Fruit fly (Drosophila melanogaster) whole organism, embryonic: ENCODE results near the gene Ent3.

Experiments used
- Awh ChIP-seq: fragments of 200-800 bp; sonication (Bioruptor generic); IDR thresholded peaks from 2 replicates; pipeline ENCODE4, ENCODE4 v1.3.6; 2022; ENCODE audit warnings: missing biosample characterization, missing genetic modification characterization
- Bgb ChIP-seq: fragments of 200-800 bp; sonication (Bioruptor generic); IDR thresholded peaks from 2 replicates; pipeline ENCODE4 v1.3.6; 2022; ENCODE audit warnings: missing biosample characterization, missing genetic modification characterization; ENCODE audit not compliant: partially characterized antibody
- CG10543 ChIP-seq: fragments of 200-800 bp; sonication (Bioruptor generic); optimal IDR thresholded peaks from 3 replicates; lab custom pipeline; 2017; ENCODE audit warnings: missing biosample characterization, mild to moderate bottlenecking, missing genetic modification characterization, moderate library complexity
- CG12071 ChIP-seq: fragments of 200-800 bp; sonication (Bioruptor generic); optimal IDR thresholded peaks from 3 replicates; lab custom pipeline; 2018; ENCODE audit warnings: missing biosample characterization, mild to moderate bottlenecking, missing genetic modification characterization
- CG12236 ChIP-seq: fragments of 200-800 bp; sonication (Bioruptor generic); optimal IDR thresholded peaks from 2 replicates; lab custom pipeline; 2016; ENCODE audit warnings: missing biosample characterization, missing genetic modification characterization
- CG13123 ChIP-seq: fragments of 200-800 bp; sonication (Bioruptor generic); optimal IDR thresholded peaks from 2 replicates; lab custom pipeline; 2016; ENCODE audit warnings: missing biosample characterization, missing genetic modification characterization
- CG16779 ChIP-seq: fragments of 200-800 bp; sonication (Bioruptor generic); IDR thresholded peaks from 2 replicates; pipeline ENCODE4 v1.3.6; 2022; ENCODE audit warnings: missing biosample characterization, missing genetic modification characterization
- CG17385 ChIP-seq: fragments of 200-800 bp; sonication (Bioruptor generic); optimal IDR thresholded peaks from 3 replicates; lab custom pipeline; 2018; ENCODE audit warnings: missing biosample characterization, mild to moderate bottlenecking, missing genetic modification characterization
- CG17568 ChIP-seq: fragments of 200-800 bp; sonication (Bioruptor generic); optimal IDR thresholded peaks from 2 replicates; lab custom pipeline; 2018; ENCODE audit warnings: missing biosample characterization, mild to moderate bottlenecking, missing genetic modification characterization, moderate library complexity
- CG17829 ChIP-seq: fragments of 200-800 bp; optimal IDR thresholded peaks from 2 replicates; lab custom pipeline; 2019; ENCODE audit warnings: missing biosample characterization, mild to moderate bottlenecking, missing genetic modification characterization, moderate library complexity
- CG18011 ChIP-seq: fragments of 200-800 bp; sonication (Bioruptor generic); optimal IDR thresholded peaks from 2 replicates; lab custom pipeline; 2017; ENCODE audit warnings: missing biosample characterization, missing genetic modification characterization, mild to moderate bottlenecking, moderate library complexity, missing genotype
- CG2120 ChIP-seq: fragments of 200-800 bp; sonication (Bioruptor generic); optimal IDR thresholded peaks from 3 replicates; lab custom pipeline; 2016; ENCODE audit warnings: missing biosample characterization, missing genetic modification characterization
- CG2199 ChIP-seq: fragments of 200-800 bp; sonication (Bioruptor generic); IDR thresholded peaks from 3 replicates; pipeline ENCODE4 v1.3.6; 2022; ENCODE audit warnings: missing biosample characterization, missing genetic modification characterization
- CG31365 ChIP-seq: fragments of 200-800 bp; sonication (Bioruptor generic); optimal IDR thresholded peaks from 2 replicates; lab custom pipeline; 2018; ENCODE audit warnings: missing biosample characterization, mild to moderate bottlenecking, missing genetic modification characterization
- CG31441 ChIP-seq: fragments of 200-800 bp; sonication (Bioruptor generic); IDR thresholded peaks from 2 replicates; pipeline ENCODE4 v1.3.6; 2022; ENCODE audit warnings: missing biosample characterization, missing genetic modification characterization
- CG33213 ChIP-seq: fragments of 200-800 bp; sonication (Bioruptor generic); optimal IDR thresholded peaks from 3 replicates; lab custom pipeline; 2016; ENCODE audit warnings: missing biosample characterization, missing genetic modification characterization
- CG34422 ChIP-seq: fragments of 200-800 bp; sonication (Bioruptor generic); IDR thresholded peaks from 3 replicates; pipeline ENCODE4 v1.3.6; 2022; ENCODE audit warnings: missing biosample characterization, missing genetic modification characterization
- CG6765 ChIP-seq: fragments of 200-800 bp; sonication (Bioruptor generic); optimal IDR thresholded peaks from 3 replicates; lab custom pipeline; 2017; ENCODE audit warnings: missing biosample characterization, mild to moderate bottlenecking, missing genetic modification characterization
- CG7963 ChIP-seq: fragments of 200-800 bp; sonication (Bioruptor generic); IDR thresholded peaks from 3 replicates; pipeline ENCODE4 v1.3.6; 2022; ENCODE audit warnings: missing biosample characterization, missing genetic modification characterization; ENCODE audit not compliant: partially characterized antibody
- CG8359 ChIP-seq: fragments of 200-800 bp; sonication (Bioruptor generic); optimal IDR thresholded peaks from 2 replicates; lab custom pipeline; 2017; ENCODE audit warnings: missing biosample characterization, mild to moderate bottlenecking, missing genetic modification characterization, borderline replicate concordance
- CG9727 ChIP-seq: fragments of 200-800 bp; sonication (Bioruptor generic); optimal IDR thresholded peaks from 3 replicates; lab custom pipeline; 2017; ENCODE audit warnings: missing biosample characterization, mild to moderate bottlenecking, missing genetic modification characterization
- CG9876 ChIP-seq: fragments of 200-800 bp; sonication (Bioruptor generic); optimal IDR thresholded peaks from 2 replicates; lab custom pipeline; 2016; ENCODE audit warnings: missing biosample characterization, missing genetic modification characterization
- CTCF ChIP-seq: fragments of 200-800 bp; sonication (Bioruptor generic); optimal IDR thresholded peaks from 2 replicates; lab custom pipeline; 2017; ENCODE audit warnings: missing biosample characterization, mild to moderate bottlenecking, missing genetic modification characterization, moderate library complexity
- Chrac-16 ChIP-seq: fragments of 200-800 bp; sonication (Bioruptor generic); optimal IDR thresholded peaks from 3 replicates; lab custom pipeline; 2016; ENCODE audit warnings: missing biosample characterization, missing genetic modification characterization
- E2f1 ChIP-seq: fragments of 200-800 bp; sonication (Bioruptor generic); IDR thresholded peaks from 2 replicates; pipeline ENCODE4 v1.3.6; 2022; ENCODE audit warnings: missing biosample characterization, missing genetic modification characterization
- Gug ChIP-seq: fragments of 200-800 bp; sonication (Bioruptor generic); IDR thresholded peaks from 4 replicates; pipeline ENCODE4 v1.3.6; 2022; ENCODE audit warnings: missing biosample characterization, missing genetic modification characterization
- HHEX ChIP-seq: fragments of 200-800 bp; sonication (Bioruptor generic); optimal IDR thresholded peaks from 3 replicates; lab custom pipeline; 2017; ENCODE audit warnings: missing biosample characterization, mild to moderate bottlenecking, missing genetic modification characterization, missing genetic modification reagents
- Hr3 ChIP-seq: fragments of 200-800 bp; sonication (Bioruptor generic); optimal IDR thresholded peaks from 3 replicates; lab custom pipeline; 2016; ENCODE audit warnings: missing biosample characterization, missing genetic modification characterization
- Hsf ChIP-seq: fragments of 200-800 bp; sonication (Bioruptor generic); optimal IDR thresholded peaks from 3 replicates; lab custom pipeline; 2016; ENCODE audit warnings: missing biosample characterization, missing genetic modification characterization
- Mes4 ChIP-seq: fragments of 200-800 bp; sonication (Bioruptor generic); optimal IDR thresholded peaks from 2 replicates; lab custom pipeline; 2016; ENCODE audit warnings: missing biosample characterization, missing genetic modification characterization
- Sox100B ChIP-seq: fragments of 200-800 bp; sonication (Bioruptor generic); optimal IDR thresholded peaks from 3 replicates; lab custom pipeline; 2018; ENCODE audit warnings: missing biosample characterization, mild to moderate bottlenecking, missing genetic modification characterization
- Ssrp ChIP-seq: fragments of 200-800 bp; sonication (Bioruptor generic); optimal IDR thresholded peaks from 2 replicates; lab custom pipeline; 2018; ENCODE audit warnings: missing biosample characterization, mild to moderate bottlenecking, missing genetic modification characterization, moderate library complexity
- ac ChIP-seq: fragments of 200-800 bp; sonication (Bioruptor generic); optimal IDR thresholded peaks from 3 replicates; lab custom pipeline; 2017; ENCODE audit warnings: missing biosample characterization, mild to moderate bottlenecking, missing genetic modification characterization
- ara ChIP-seq: fragments of 200-800 bp; sonication (Bioruptor generic); IDR thresholded peaks from 2 replicates; pipeline ENCODE4 v1.3.6; 2022; ENCODE audit warnings: missing biosample characterization, missing genetic modification characterization
- bbx ChIP-seq: fragments of 200-800 bp; sonication (Bioruptor generic); IDR thresholded peaks from 2 replicates; pipeline ENCODE4 v1.3.6; 2022; ENCODE audit warnings: missing biosample characterization, missing genetic modification characterization; ENCODE audit not compliant: partially characterized antibody
- bigmax ChIP-seq: fragments of 200-800 bp; sonication (Bioruptor generic); optimal IDR thresholded peaks from 2 replicates; lab custom pipeline; 2018; ENCODE audit warnings: missing biosample characterization, mild to moderate bottlenecking, missing genetic modification characterization
- bowl ChIP-seq: fragments of 200-800 bp; sonication (Bioruptor generic); IDR thresholded peaks from 2 replicates; pipeline ENCODE4 v1.3.6; 2022; ENCODE audit warnings: missing biosample characterization, missing genetic modification characterization
- bsh ChIP-seq, 2 experiments: fragments of 200-800 bp; sonication (Bioruptor generic); optimal IDR thresholded peaks; 2 replicates each; lab custom pipeline; 2017 to 2018; ENCODE audit warnings: mild to moderate bottlenecking in 2 of 2, missing biosample characterization in 2 of 2, missing genetic modification characterization in 2 of 2, moderate library complexity in 1 of 2
- cwo ChIP-seq: fragments of 200-800 bp; sonication (Bioruptor generic); optimal IDR thresholded peaks from 3 replicates; lab custom pipeline; 2017; ENCODE audit warnings: missing biosample characterization, missing genetic modification characterization, mild to moderate bottlenecking, moderate library complexity, missing genetic modification reagents
- disco-r ChIP-seq: fragments of 200-800 bp; sonication (Bioruptor generic); optimal IDR thresholded peaks from 2 replicates; lab custom pipeline; 2016; ENCODE audit warnings: missing biosample characterization, missing genetic modification characterization
- dmrt99B ChIP-seq: fragments of 200-800 bp; sonication (Bioruptor generic); optimal IDR thresholded peaks from 2 replicates; lab custom pipeline; 2018; ENCODE audit warnings: missing biosample characterization, mild to moderate bottlenecking, missing genetic modification characterization, moderate library complexity
- ewg ChIP-seq: fragments of 200-800 bp; sonication (Bioruptor generic); optimal IDR thresholded peaks from 3 replicates; lab custom pipeline; 2017; ENCODE audit warnings: mild to moderate bottlenecking, missing biosample characterization, missing genetic modification reagents, missing genetic modification characterization
- exex ChIP-seq: fragments of 200-800 bp; sonication (Bioruptor generic); optimal IDR thresholded peaks from 4 replicates; lab custom pipeline; 2018; ENCODE audit warnings: missing biosample characterization, mild to moderate bottlenecking, missing genetic modification characterization, moderate library complexity
- ken ChIP-seq: fragments of 200-800 bp; sonication (Bioruptor generic); IDR thresholded peaks from 3 replicates; pipeline ENCODE4 v1.3.6; 2022; ENCODE audit warnings: missing biosample characterization, missing genetic modification characterization
- lmd ChIP-seq: fragments of 200-800 bp; sonication (Bioruptor generic); IDR thresholded peaks from 2 replicates; pipeline ENCODE4 v1.3.6; 2022; ENCODE audit warnings: missing biosample characterization, missing genetic modification characterization
- slbo ChIP-seq: fragments of 200-800 bp; sonication (Bioruptor generic); IDR thresholded peaks from 2 replicates; pipeline ENCODE4 v1.3.6; 2022; ENCODE audit warnings: missing biosample characterization, missing genetic modification characterization
- tgo ChIP-seq: fragments of 200-800 bp; sonication (Bioruptor generic); IDR thresholded peaks from 3 replicates; pipeline ENCODE4 v1.3.6; 2022; ENCODE audit warnings: missing biosample characterization, missing genetic modification characterization
- tx ChIP-seq: fragments of 200-800 bp; sonication (Bioruptor generic); optimal IDR thresholded peaks from 2 replicates; lab custom pipeline; 2016; ENCODE audit warnings: missing biosample characterization, missing genetic modification characterization
- vvl ChIP-seq: fragments of 200-800 bp; sonication (Bioruptor generic); IDR thresholded peaks from 2 replicates; pipeline ENCODE4 v1.3.6; 2022; ENCODE audit warnings: missing biosample characterization, missing genetic modification characterization
- zen2 ChIP-seq: fragments of 200-800 bp; sonication (Bioruptor generic); IDR thresholded peaks from 3 replicates; pipeline ENCODE4 v1.3.6; 2022; ENCODE audit warnings: missing biosample characterization, missing genetic modification characterization; ENCODE audit not compliant: partially characterized antibody

Gene Ent3

dm6 chr3L:12833864-12834525, 19.5 kb upstream of the Ent3 start (continued):
- TF ChIP-seq bowl (GFP tag; lab: Robert Waterston, UW) (no peak), CG9727 (GFP tag; lab: Kevin White, UChicago) (peak; percentile 4), exex (tag; lab: Kevin White, UChicago) (peak; percentile 15), Awh (GFP tag; lab: Robert Waterston, UW) (no peak), zen2 (GFP tag; lab: Robert Waterston, UW) (no peak), bigmax (GFP tag; lab: Kevin White, UChicago) (no peak), CG17829 (tag; lab: Kevin White, UChicago) (no peak), ewg (peak; percentile 21), CG18011 (GFP tag; lab: Kevin White, UChicago) (no peak), CG31441 (GFP tag; lab: Robert Waterston, UW) (0 out of 2 replicates have a peak, but pooled peaks have one; percentile 14), Sox100B (GFP tag; lab: Kevin White, UChicago) (peak; percentile 16), Mes4 (no peak), dmrt99B (tag; lab: Kevin White, UChicago) (no peak), CG17568 (no peak), CG12071 (GFP tag; lab: Kevin White, UChicago) (peak; percentile 29), CG31365 (no peak), CG9876 (no peak), CG8359 (GFP tag; lab: Kevin White, UChicago) (no peak), ara (GFP tag; lab: Robert Waterston, UW) (no peak; the same call in 1 of the 2 replicates), CG33213 (GFP tag; lab: Kevin White, UChicago) (no peak), E2f1 (GFP tag; lab: Robert Waterston, UW) (no peak), lmd (GFP tag; lab: Robert Waterston, UW) (no peak), slbo (GFP tag; lab: Robert Waterston, UW) (no peak), ac (GFP tag; lab: Kevin White, UChicago) (no peak), CG2120 (GFP tag; lab: Kevin White, UChicago) (no peak), cwo (GFP tag; lab: Kevin White, UChicago) (no peak), CG2199 (0 out of 3 replicates have a peak, but pooled peaks have one; percentile 70), CG10543 (GFP tag; lab: Kevin White, UChicago) (peak; percentile 65), tx (GFP tag; lab: Kevin White, UChicago) (no peak), disco-r (no peak), ken (no peak), Bgb (GFP tag; lab: Robert Waterston, UW) (peak; percentile 46), Gug (GFP tag; lab: Robert Waterston, UW) (no peak), CTCF (GFP tag; lab: Kevin White, UChicago) (peak; percentile 21), CG17385 (no peak), CG12236 (GFP tag; lab: Kevin White, UChicago) (no peak), vvl (GFP tag; lab: Robert Waterston, UW) (peak; percentile 52), bsh (GFP tag; optimal IDR thresholded peaks at IDR 0.05; lab: Kevin White, UChicago) (no peak), HHEX (GFP tag; lab: Kevin White, UChicago) (no peak), Ssrp (no peak), Hr3 (GFP tag; lab: Kevin White, UChicago) (no peak), Hsf (no peak), CG16779 (GFP tag; lab: Robert Waterston, UW) (no peak), CG6765 (GFP tag; lab: Kevin White, UChicago) (no peak), CG7963 (GFP tag; lab: Robert Waterston, UW) (no peak), Chrac-16 (no peak), CG34422 (GFP tag; lab: Robert Waterston, UW) (0 out of 3 replicates have a peak, but pooled peaks have one; percentile 14), bbx (no peak; the same call in 1 of the 2 replicates), tgo (GFP tag; lab: Robert Waterston, UW) (0 out of 3 replicates have a peak, but pooled peaks have one; percentile 13), CG13123 (GFP tag; lab: Kevin White, UChicago) (no peak)
